Worm (Caenorhabditis elegans) whole organism, late embryonic: ENCODE results near the gene T02B11.3.

Source experiments
- C38D4.7 ChIP-seq: fragments of 200-800 bp; sonication (Bioruptor generic); optimal IDR thresholded peaks from 2 replicates; lab custom pipeline; 2018; ENCODE audit warnings: mild to moderate bottlenecking, missing genetic modification characterization, moderate library complexity, missing compliant biosample characterization
- K02D7.2 ChIP-seq: sonication (generic microtip); optimal IDR thresholded peaks from 2 replicates; lab custom pipeline; 2017; ENCODE audit warnings: mild to moderate bottlenecking, missing genetic modification characterization, missing compliant biosample characterization
- K09A11.1 ChIP-seq: sonication (generic microtip); optimal IDR thresholded peaks from 2 replicates; lab custom pipeline; 2017; ENCODE audit warnings: antibody characterized with exemption, mild to moderate bottlenecking, missing genetic modification characterization, missing compliant biosample characterization; ENCODE audit not compliant: insufficient read depth
- ama-1 ChIP-seq: fragments of 150-350 bp; optimal IDR thresholded peaks from 2 replicates; lab custom pipeline; 2014
- ceh-22 ChIP-seq: sonication (generic microtip); optimal IDR thresholded peaks from 2 replicates; lab custom pipeline; 2017; ENCODE audit warnings: missing biosample characterization, missing genetic modification characterization
- ceh-24 ChIP-seq: sonication (generic microtip); optimal IDR thresholded peaks from 2 replicates; lab custom pipeline; 2016; ENCODE audit warnings: mild to moderate bottlenecking, missing genetic modification characterization, missing compliant biosample characterization
- ceh-30 ChIP-seq: fragments of 150-350 bp; optimal IDR thresholded peaks from 2 replicates; lab custom pipeline; 2014; ENCODE audit warnings: missing biosample characterization, missing genetic modification characterization
- ceh-31 ChIP-seq: sonication (generic microtip); optimal IDR thresholded peaks from 2 replicates; lab custom pipeline; 2016; ENCODE audit warnings: missing genetic modification characterization, missing compliant biosample characterization
- ceh-45 ChIP-seq: fragments of 200-800 bp; sonication (Bioruptor generic); IDR thresholded peaks from 2 replicates; pipeline ENCODE4 v1.3.6; 2022; ENCODE audit warnings: missing genetic modification reagents, missing genetic modification characterization, missing compliant biosample characterization
- ceh-48 ChIP-seq: sonication (generic microtip); optimal IDR thresholded peaks from 2 replicates; lab custom pipeline; 2016; ENCODE audit warnings: missing genetic modification characterization, inconsistent platforms, missing compliant biosample characterization
- ceh-6 ChIP-seq: fragments of 200-800 bp; sonication (Bioruptor generic); optimal IDR thresholded peaks from 2 replicates; lab custom pipeline; 2018; ENCODE audit warnings: mild to moderate bottlenecking, missing genetic modification characterization, missing compliant biosample characterization
- ceh-9 ChIP-seq: sonication (generic microtip); optimal IDR thresholded peaks from 2 replicates; lab custom pipeline; 2016; ENCODE audit warnings: mild to moderate bottlenecking, missing genetic modification characterization, inconsistent platforms, missing compliant biosample characterization
- dmd-4 ChIP-seq: sonication (generic microtip); optimal IDR thresholded peaks from 2 replicates; lab custom pipeline; 2016; ENCODE audit warnings: borderline replicate concordance, missing genetic modification characterization, missing compliant biosample characterization
- dve-1 ChIP-seq: sonication (generic microtip); optimal IDR thresholded peaks from 2 replicates; lab custom pipeline; 2017; ENCODE audit warnings: antibody characterized with exemption, mild to moderate bottlenecking, missing genetic modification characterization, missing compliant biosample characterization
- elt-2 ChIP-seq: sonication (generic microtip); optimal IDR thresholded peaks from 2 replicates; lab custom pipeline; 2016; ENCODE audit warnings: missing genetic modification reagents, missing genetic modification characterization, missing compliant biosample characterization
- eyg-1 ChIP-seq: sonication (generic microtip); optimal IDR thresholded peaks from 2 replicates; lab custom pipeline; 2016; ENCODE audit warnings: missing genotype, missing genetic modification characterization, missing compliant biosample characterization
- fax-1 ChIP-seq: sonication (generic microtip); optimal IDR thresholded peaks from 2 replicates; lab custom pipeline; 2016; ENCODE audit warnings: missing genotype, missing genetic modification characterization, missing compliant biosample characterization
- fkh-10 ChIP-seq: fragments of 150-350 bp; optimal IDR thresholded peaks from 2 replicates; lab custom pipeline; 2014; ENCODE audit warnings: missing biosample characterization, missing genetic modification reagents, missing genetic modification characterization
- gmeb-2 ChIP-seq: sonication (generic microtip); optimal IDR thresholded peaks from 2 replicates; lab custom pipeline; 2016; ENCODE audit warnings: missing genetic modification characterization, inconsistent platforms, missing compliant biosample characterization
- hlh-6 ChIP-seq: sonication (generic microtip); optimal IDR thresholded peaks from 2 replicates; lab custom pipeline; 2016; ENCODE audit warnings: missing genotype, missing genetic modification characterization, missing compliant biosample characterization
- lim-6 ChIP-seq: sonication (generic microtip); optimal IDR thresholded peaks from 2 replicates; lab custom pipeline; 2016; ENCODE audit warnings: missing genetic modification characterization, missing compliant biosample characterization
- lin-11 ChIP-seq: fragments of 200-800 bp; sonication (Bioruptor generic); optimal IDR thresholded peaks from 2 replicates; lab custom pipeline; 2018; ENCODE audit warnings: mild to moderate bottlenecking, missing genetic modification characterization, missing compliant biosample characterization
- nfya-1 ChIP-seq: sonication (generic microtip); optimal IDR thresholded peaks from 2 replicates; lab custom pipeline; 2017; ENCODE audit warnings: missing genetic modification characterization, mild to moderate bottlenecking, missing compliant biosample characterization, antibody characterized with exemption, moderate library complexity
- nhr-11 ChIP-seq: fragments of 150-350 bp; optimal IDR thresholded peaks from 2 replicates; lab custom pipeline; 2014; ENCODE audit warnings: missing biosample characterization, missing genetic modification characterization
- nhr-232 ChIP-seq: sonication (generic microtip); optimal IDR thresholded peaks from 2 replicates; lab custom pipeline; 2016; ENCODE audit warnings: missing genetic modification characterization, missing compliant biosample characterization
- npax-4 ChIP-seq: sonication (generic microtip); optimal IDR thresholded peaks from 2 replicates; lab custom pipeline; 2016; ENCODE audit warnings: missing genetic modification characterization, missing compliant biosample characterization
- odd-2 ChIP-seq: sonication (generic microtip); optimal IDR thresholded peaks from 2 replicates; lab custom pipeline; 2017; ENCODE audit warnings: antibody characterized with exemption, mild to moderate bottlenecking, missing genetic modification characterization, missing compliant biosample characterization
- pag-3 ChIP-seq: sonication (generic microtip); optimal IDR thresholded peaks from 2 replicates; lab custom pipeline; 2016; ENCODE audit warnings: missing compliant biosample characterization, missing genetic modification characterization, borderline replicate concordance
- pax-1 ChIP-seq: fragments of 150-350 bp; optimal IDR thresholded peaks from 2 replicates; lab custom pipeline; 2014; ENCODE audit warnings: missing biosample characterization, missing genetic modification characterization
- pha-4 ChIP-seq: fragments of 150-350 bp; optimal IDR thresholded peaks from 2 replicates; lab custom pipeline; 2018; ENCODE audit warnings: missing biosample characterization, missing genetic modification reagents, missing genetic modification characterization
- pqm-1 ChIP-seq: sonication (generic microtip); optimal IDR thresholded peaks from 2 replicates; lab custom pipeline; 2016; ENCODE audit warnings: missing genetic modification characterization, missing compliant biosample characterization
- pros-1 ChIP-seq: fragments of 150-350 bp; optimal IDR thresholded peaks from 2 replicates; lab custom pipeline; 2014; ENCODE audit warnings: missing biosample characterization, missing genetic modification reagents, missing genetic modification characterization
- rnt-1 ChIP-seq: sonication (generic microtip); optimal IDR thresholded peaks from 2 replicates; lab custom pipeline; 2016; ENCODE audit warnings: missing genetic modification characterization, missing compliant biosample characterization
- sdc-2 ChIP-seq: sonication (generic microtip); optimal IDR thresholded peaks from 2 replicates; lab custom pipeline; 2016; ENCODE audit warnings: missing genotype, missing genetic modification characterization, missing compliant biosample characterization
- sox-2 ChIP-seq: fragments of 200-800 bp; sonication (Bioruptor generic); IDR thresholded peaks from 2 replicates; pipeline ENCODE4 v1.3.6; 2022; ENCODE audit warnings: missing genetic modification reagents, missing genetic modification characterization, missing compliant biosample characterization
- syd-9 ChIP-seq: sonication (generic microtip); optimal IDR thresholded peaks from 2 replicates; lab custom pipeline; 2016; ENCODE audit warnings: mild to moderate bottlenecking, missing genetic modification characterization, moderate library complexity, missing compliant biosample characterization
- tbx-2 ChIP-seq: sonication (generic microtip); optimal IDR thresholded peaks from 2 replicates; lab custom pipeline; 2016; ENCODE audit warnings: missing genetic modification characterization, missing compliant biosample characterization
- unc-55 ChIP-seq: sonication (generic microtip); optimal IDR thresholded peaks from 2 replicates; lab custom pipeline; 2017; ENCODE audit warnings: missing biosample characterization, missing genetic modification reagents, missing genetic modification characterization
- unc-86 ChIP-seq: sonication (generic microtip); optimal IDR thresholded peaks from 2 replicates; lab custom pipeline; 2016; ENCODE audit warnings: missing genetic modification characterization, missing compliant biosample characterization
- zip-5 ChIP-seq: sonication (generic microtip); optimal IDR thresholded peaks from 2 replicates; lab custom pipeline; 2016; ENCODE audit warnings: missing genetic modification characterization, missing compliant biosample characterization
- ztf-16 ChIP-seq: sonication (generic microtip); optimal IDR thresholded peaks from 2 replicates; lab custom pipeline; 2017; ENCODE audit warnings: missing genetic modification characterization, missing compliant biosample characterization

Gene T02B11.3

DNA sequence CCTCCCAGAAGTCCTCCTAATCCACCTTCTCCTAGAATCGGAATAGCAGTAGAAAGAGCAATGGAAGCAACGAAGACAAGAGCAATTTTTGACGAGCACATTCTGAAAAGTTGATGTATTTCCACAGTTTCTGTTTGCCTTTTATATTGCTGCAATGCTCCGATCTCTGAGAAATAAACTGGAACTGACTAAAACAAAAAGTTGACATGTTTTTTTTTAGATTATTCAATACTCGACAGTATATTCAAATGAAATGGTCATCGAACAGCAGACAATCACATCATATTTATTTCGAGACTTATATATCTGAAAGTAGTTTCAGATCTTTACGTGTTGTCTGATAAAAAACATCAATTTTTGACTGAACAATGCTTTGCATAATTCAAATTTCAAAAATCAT lies 23.8 kb upstream of the T02B11.3 start, which contains the start of gene srlf-21:
TSS of gene srlf-21 (minus strand) at position 101 of the 400 bp plus-strand sequence.
- TF ChIP-seq zip-5 (tag; lab: Kevin White, UChicago) (no peak), hlh-6 (tag; lab: Kevin White, UChicago) (no peak), fkh-10 (no peak), elt-2 (tag; lab: Kevin White, UChicago) (no peak), ceh-6 (GFP tag; lab: Kevin White, UChicago) (no peak), ceh-48 (tag; lab: Kevin White, UChicago) (no peak), ceh-24 (tag; lab: Kevin White, UChicago) (no peak), npax-4 (tag; lab: Kevin White, UChicago) (no peak), unc-55 (no peak), ama-1 (lab: Kevin White, UChicago) (no peak), pqm-1 (tag; lab: Kevin White, UChicago) (no peak), eyg-1 (tag; lab: Kevin White, UChicago) (no peak), nfya-1 (tag; lab: Kevin White, UChicago) (no peak), ceh-30 (tag; lab: Kevin White, UChicago) (no peak), ceh-22 (tag; lab: Kevin White, UChicago) (no peak)

DNA sequence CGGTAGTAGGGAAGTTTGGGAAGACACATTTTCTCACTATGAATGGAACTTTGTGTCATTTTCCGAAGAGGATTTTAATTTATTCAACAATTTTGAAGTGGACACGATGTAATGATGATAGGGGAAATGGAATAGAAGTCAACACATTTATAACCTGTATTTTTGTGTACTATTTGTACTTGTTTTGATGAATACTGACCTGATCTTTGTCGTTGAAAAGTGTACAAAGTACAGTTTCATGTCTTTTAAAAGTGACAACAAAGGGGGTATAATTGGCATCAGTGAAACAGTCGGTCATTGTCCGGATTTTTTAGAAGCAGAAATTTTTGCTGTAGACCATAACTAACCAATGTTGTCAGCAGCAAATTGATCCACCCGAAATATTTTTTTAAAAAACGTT lies 22.6 kb upstream of the T02B11.3 start, which contains the start of gene T02B11.6:
TSS of gene T02B11.6 (minus strand) at position 101 of the 400 bp plus-strand sequence.
- TF ChIP-seq dve-1 (tag; lab: Kevin White, UChicago) (no peak), lin-11 (tag; lab: Kevin White, UChicago) (no peak), ceh-31 (no peak), fax-1 (no peak), sdc-2 (tag; lab: Kevin White, UChicago) (no peak), pha-4 (tag; lab: Kevin White, UChicago) (no peak), npax-4 (tag; lab: Kevin White, UChicago) (no peak), eyg-1 (tag; lab: Kevin White, UChicago) (no peak), tbx-2 (tag; lab: Kevin White, UChicago) (no peak), ceh-6 (GFP tag; lab: Kevin White, UChicago) (no peak), ceh-45 (no peak)

DNA sequence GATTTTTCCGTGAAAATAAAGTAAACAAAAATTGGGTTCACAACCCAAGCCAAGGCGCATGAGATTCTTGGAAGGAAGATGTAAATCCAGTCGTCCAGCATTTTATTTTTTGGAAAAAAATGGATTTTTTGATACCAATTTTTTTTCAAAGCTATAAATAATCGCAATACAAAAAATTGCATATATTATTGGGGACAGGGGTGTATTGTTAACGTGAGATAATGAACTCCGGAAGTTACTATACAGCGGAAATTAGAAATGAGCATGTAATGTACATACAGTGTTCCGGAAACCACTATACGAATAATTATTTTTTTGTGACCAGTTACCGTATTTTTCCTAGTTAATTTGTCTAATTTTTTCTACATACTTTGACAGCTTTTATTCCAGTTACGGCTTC lies 17.7 kb upstream of the T02B11.3 start, which contains the start of gene srj-38:
TSS of gene srj-38 (minus strand) at position 101 of the 400 bp plus-strand sequence.
- TF ChIP-seq K09A11.1 (tag; lab: Kevin White, UChicago) (no peak), rnt-1 (tag; lab: Kevin White, UChicago) (no peak), gmeb-2 (no peak), syd-9 (tag; lab: Kevin White, UChicago) (no peak), pag-3 (tag; lab: Kevin White, UChicago) (no peak), nhr-232 (tag; lab: Kevin White, UChicago) (no peak), elt-2 (tag; lab: Kevin White, UChicago) (no peak), sox-2 (GFP tag; lab: Robert Waterston, UW) (no peak), pha-4 (tag; lab: Kevin White, UChicago) (no peak), ceh-9 (tag; lab: Kevin White, UChicago) (no peak), fax-1 (no peak), K02D7.2 (tag; lab: Kevin White, UChicago) (no peak), pax-1 (tag; lab: Kevin White, UChicago) (no peak), lim-6 (no peak), nhr-11 (no peak)
- TF ChIP-seq, all 69 proteins: peak for 0

DNA sequence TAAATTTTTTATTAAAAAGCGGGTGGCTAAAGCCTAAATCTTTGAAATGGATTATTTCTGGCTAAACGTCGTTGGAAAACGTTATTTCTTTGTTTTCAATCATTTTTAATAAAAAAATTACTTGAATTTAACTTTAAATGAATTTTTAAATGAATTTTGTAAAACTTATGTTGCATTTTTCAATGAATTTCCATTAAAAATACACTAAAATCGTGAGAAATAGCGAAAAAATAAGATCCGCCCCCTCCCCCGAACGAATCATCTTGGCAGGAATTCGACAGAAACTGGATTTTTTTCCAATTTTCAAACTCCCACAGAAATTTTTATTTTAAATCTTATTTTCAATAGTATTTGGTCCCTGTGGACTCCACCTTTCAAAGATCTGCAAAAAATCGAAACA lies 12.5 kb upstream of the T02B11.3 start, which contains the start of gene srg-53:
TSS of gene srg-53 (plus strand) at position 301 of the 400 bp plus-strand sequence.
- no peak for TF ChIP-seq odd-2
- no peak for TF ChIP-seq unc-86 (tag; lab: Kevin White, UChicago)
- TF ChIP-seq lim-6: no peak
- no peak for TF ChIP-seq nfya-1 (tag; lab: Kevin White, UChicago)
- TF ChIP-seq ztf-16 (tag; lab: Kevin White, UChicago): no peak
- TF ChIP-seq pros-1: no peak
- TF ChIP-seq dve-1 (tag; lab: Kevin White, UChicago): no peak
- TF ChIP-seq ceh-31: no peak
- TF ChIP-seq C38D4.7 (GFP tag; lab: Kevin White, UChicago): no peak
- TF ChIP-seq dmd-4 (tag; lab: Kevin White, UChicago): no peak
